Fruit fly (Drosophila melanogaster) whole organism, embryonic: ENCODE results near the gene CG44437.

ENCODE experiments used
- B-H2 ChIP-seq: fragments of 200-800 bp; sonication (Bioruptor generic); optimal IDR thresholded peaks from 2 replicates; lab custom pipeline; 2018; ENCODE audit warnings: missing biosample characterization, mild to moderate bottlenecking, missing genetic modification characterization
- CG10147 ChIP-seq: fragments of 200-800 bp; sonication (Bioruptor generic); optimal IDR thresholded peaks from 2 replicates; lab custom pipeline; 2019; ENCODE audit warnings: missing biosample characterization, mild to moderate bottlenecking, missing genetic modification characterization, moderate library complexity
- CG1024 ChIP-seq: fragments of 200-800 bp; sonication (Bioruptor generic); IDR thresholded peaks from 2 replicates; pipeline ENCODE4 v1.3.6; 2022; ENCODE audit warnings: missing biosample characterization, missing genetic modification characterization
- CG12659 ChIP-seq: fragments of 200-800 bp; sonication (Bioruptor generic); optimal IDR thresholded peaks from 3 replicates; lab custom pipeline; 2017; ENCODE audit warnings: mild to moderate bottlenecking, missing biosample characterization, missing genetic modification reagents, missing genetic modification characterization
- CG13296 ChIP-seq: fragments of 200-800 bp; sonication (Bioruptor generic); optimal IDR thresholded peaks from 3 replicates; lab custom pipeline; 2018; ENCODE audit warnings: missing biosample characterization, mild to moderate bottlenecking, missing genetic modification characterization
- CG13775 ChIP-seq: fragments of 200-800 bp; sonication (Bioruptor generic); optimal IDR thresholded peaks from 3 replicates; lab custom pipeline; 2017; ENCODE audit warnings: missing biosample characterization, mild to moderate bottlenecking, missing genetic modification characterization
- CG14014 ChIP-seq: fragments of 200-800 bp; sonication (Bioruptor generic); IDR thresholded peaks from 2 replicates; pipeline ENCODE4 v1.3.6; 2022; ENCODE audit warnings: missing biosample characterization, missing genetic modification characterization
- CG18476 ChIP-seq: fragments of 200-800 bp; sonication (Bioruptor generic); optimal IDR thresholded peaks from 2 replicates; lab custom pipeline; 2016; ENCODE audit warnings: missing biosample characterization, mild to moderate bottlenecking, missing genetic modification characterization
- CG30020 ChIP-seq: fragments of 200-800 bp; optimal IDR thresholded peaks from 2 replicates; lab custom pipeline; 2019; ENCODE audit warnings: missing biosample characterization, mild to moderate bottlenecking, missing genetic modification characterization, moderate library complexity
- CG31441 ChIP-seq: fragments of 200-800 bp; sonication (Bioruptor generic); IDR thresholded peaks from 2 replicates; pipeline ENCODE4 v1.3.6; 2022; ENCODE audit warnings: missing biosample characterization, missing genetic modification characterization
- CG3163 ChIP-seq: fragments of 200-800 bp; sonication (Bioruptor generic); optimal IDR thresholded peaks from 3 replicates; lab custom pipeline; 2016; ENCODE audit warnings: missing biosample characterization, missing genetic modification characterization
- CG4282 ChIP-seq: fragments of 200-800 bp; sonication (Bioruptor generic); optimal IDR thresholded peaks from 2 replicates; lab custom pipeline; 2016; ENCODE audit warnings: missing biosample characterization, missing genetic modification characterization
- CG4360 ChIP-seq: fragments of 200-800 bp; sonication (Bioruptor generic); IDR thresholded peaks from 2 replicates; pipeline ENCODE4 v1.3.6; 2022; ENCODE audit warnings: missing biosample characterization, missing genetic modification characterization
- CG4820 ChIP-seq: fragments of 200-800 bp; sonication (Bioruptor generic); optimal IDR thresholded peaks from 3 replicates; lab custom pipeline; 2016; ENCODE audit warnings: missing biosample characterization, missing genetic modification characterization
- CG7357 ChIP-seq: fragments of 200-800 bp; sonication (Bioruptor generic); IDR thresholded peaks from 3 replicates; pipeline ENCODE4 v1.3.6; 2022; ENCODE audit warnings: missing biosample characterization, missing genetic modification characterization
- CG8388 ChIP-seq: fragments of 200-800 bp; sonication (Bioruptor generic); optimal IDR thresholded peaks from 2 replicates; lab custom pipeline; 2019; ENCODE audit warnings: missing biosample characterization, mild to moderate bottlenecking, missing genetic modification characterization, moderate library complexity
- CG9215 ChIP-seq: fragments of 200-800 bp; sonication (Bioruptor generic); IDR thresholded peaks from 2 replicates; pipeline ENCODE4 v1.3.6; 2022; ENCODE audit warnings: missing biosample characterization, missing genetic modification characterization
- CG9797 ChIP-seq: fragments of 200-800 bp; sonication (Bioruptor generic); optimal IDR thresholded peaks from 3 replicates; lab custom pipeline; 2018; ENCODE audit warnings: missing biosample characterization, mild to moderate bottlenecking, missing genetic modification characterization
- CrebB ChIP-seq: fragments of 200-800 bp; sonication (Bioruptor generic); optimal IDR thresholded peaks from 3 replicates; lab custom pipeline; 2018; ENCODE audit warnings: missing biosample characterization, mild to moderate bottlenecking, missing genetic modification characterization
- E2f1 ChIP-seq: fragments of 200-800 bp; sonication (Bioruptor generic); IDR thresholded peaks from 2 replicates; pipeline ENCODE4 v1.3.6; 2022; ENCODE audit warnings: missing biosample characterization, missing genetic modification characterization
- ERR ChIP-seq: fragments of 200-800 bp; sonication (Bioruptor generic); optimal IDR thresholded peaks from 2 replicates; lab custom pipeline; 2016; ENCODE audit warnings: missing biosample characterization, missing genetic modification characterization
- HLH4C ChIP-seq: fragments of 200-800 bp; sonication (Bioruptor generic); IDR thresholded peaks from 3 replicates; pipeline ENCODE4 v1.3.6; 2022; ENCODE audit warnings: missing biosample characterization, missing genetic modification characterization; ENCODE audit not compliant: partially characterized antibody
- Jarid2 ChIP-seq: fragments of 200-800 bp; sonication (Bioruptor generic); optimal IDR thresholded peaks from 3 replicates; lab custom pipeline; 2017; ENCODE audit warnings: mild to moderate bottlenecking, missing biosample characterization, missing genetic modification reagents, missing genetic modification characterization
- Six4 ChIP-seq: fragments of 200-800 bp; sonication (Bioruptor generic); optimal IDR thresholded peaks from 2 replicates; lab custom pipeline; 2016; ENCODE audit warnings: missing biosample characterization, missing genetic modification characterization
- Sox102F ChIP-seq: fragments of 200-800 bp; sonication (Bioruptor generic); optimal IDR thresholded peaks from 2 replicates; lab custom pipeline; 2018; ENCODE audit warnings: missing biosample characterization, mild to moderate bottlenecking, missing genetic modification characterization, moderate library complexity
- Vsx1 ChIP-seq: fragments of 200-800 bp; sonication (Bioruptor generic); optimal IDR thresholded peaks from 2 replicates; lab custom pipeline; 2017; ENCODE audit warnings: missing biosample characterization, mild to moderate bottlenecking, missing genetic modification characterization, missing genetic modification reagents
- abd-A ChIP-seq: fragments of 200-800 bp; sonication (Bioruptor generic); optimal IDR thresholded peaks from 3 replicates; lab custom pipeline; 2019; ENCODE audit warnings: missing biosample characterization, mild to moderate bottlenecking, missing genetic modification characterization, moderate library complexity
- ash1 ChIP-seq: fragments of 200-800 bp; sonication (Bioruptor generic); optimal IDR thresholded peaks from 2 replicates; lab custom pipeline; 2018; ENCODE audit warnings: missing biosample characterization, mild to moderate bottlenecking, missing genetic modification characterization
- ato ChIP-seq: fragments of 200-800 bp; sonication (Bioruptor generic); IDR thresholded peaks from 2 replicates; pipeline ENCODE4 v1.3.6; 2022; ENCODE audit warnings: missing biosample characterization, missing genetic modification characterization; ENCODE audit not compliant: partially characterized antibody
- cato ChIP-seq: fragments of 200-800 bp; sonication (Bioruptor generic); optimal IDR thresholded peaks from 2 replicates; lab custom pipeline; 2016; ENCODE audit warnings: missing biosample characterization, missing genetic modification characterization, borderline replicate concordance
- caup ChIP-seq: fragments of 200-800 bp; sonication (Bioruptor generic); optimal IDR thresholded peaks from 3 replicates; lab custom pipeline; 2017; ENCODE audit warnings: missing biosample characterization, mild to moderate bottlenecking, missing genetic modification characterization, moderate library complexity; ENCODE audit not compliant: severe bottlenecking
- chm ChIP-seq: fragments of 200-800 bp; sonication (Bioruptor generic); IDR thresholded peaks from 2 replicates; pipeline ENCODE4 v1.3.6; 2022; ENCODE audit warnings: missing biosample characterization, missing genetic modification characterization
- fd102C ChIP-seq: fragments of 200-800 bp; sonication (Bioruptor generic); optimal IDR thresholded peaks from 2 replicates; lab custom pipeline; 2018; ENCODE audit warnings: missing biosample characterization, mild to moderate bottlenecking, missing genetic modification characterization, moderate library complexity
- gsb ChIP-seq: fragments of 200-800 bp; sonication (Bioruptor generic); IDR thresholded peaks from 2 replicates; pipeline ENCODE4 v1.3.6; 2022; ENCODE audit warnings: missing biosample characterization, missing genetic modification characterization
- kay ChIP-seq: fragments of 200-800 bp; sonication (Bioruptor generic); optimal IDR thresholded peaks from 2 replicates; lab custom pipeline; 2016; ENCODE audit warnings: missing biosample characterization, missing genetic modification characterization
- p53 ChIP-seq: fragments of 200-800 bp; sonication (Bioruptor generic); optimal IDR thresholded peaks from 2 replicates; lab custom pipeline; 2016; ENCODE audit warnings: missing biosample characterization, missing genetic modification characterization
- phol ChIP-seq: fragments of 200-800 bp; sonication (Bioruptor generic); optimal IDR thresholded peaks from 3 replicates; lab custom pipeline; 2018; ENCODE audit warnings: missing biosample characterization, mild to moderate bottlenecking, missing genetic modification characterization, moderate library complexity
- psq ChIP-seq: fragments of 200-800 bp; sonication (Bioruptor generic); optimal IDR thresholded peaks from 2 replicates; lab custom pipeline; 2017; ENCODE audit warnings: missing biosample characterization, missing genetic modification characterization
- run ChIP-seq: fragments of 200-800 bp; sonication (Bioruptor generic); optimal IDR thresholded peaks from 3 replicates; lab custom pipeline; 2018; ENCODE audit warnings: missing biosample characterization, mild to moderate bottlenecking, missing genetic modification characterization
- salm ChIP-seq: fragments of 200-800 bp; sonication (Bioruptor generic); optimal IDR thresholded peaks from 2 replicates; lab custom pipeline; 2018; ENCODE audit warnings: missing biosample characterization, mild to moderate bottlenecking, missing genetic modification characterization
- sc ChIP-seq, 3 experiments: fragments of >200 bp in 2 of 3; fragments of 200-800 bp in 1 of 3; sonication (Bioruptor generic) in 1 of 3; optimal IDR thresholded peaks; 2 replicates in 2 of 3; 3 replicates in 1 of 3; lab custom pipeline; 2017; ENCODE audit warnings: mild to moderate bottlenecking in 1 of 3, missing biosample characterization in 1 of 3, missing genetic modification characterization in 1 of 3, missing genetic modification reagents in 1 of 3
- sim ChIP-seq: fragments of 200-800 bp; sonication (Bioruptor generic); IDR thresholded peaks from 2 replicates; pipeline ENCODE4 v1.3.6; 2022; ENCODE audit warnings: missing biosample characterization, missing genetic modification characterization
- sima ChIP-seq: fragments of 200-800 bp; sonication (Bioruptor generic); optimal IDR thresholded peaks from 2 replicates; lab custom pipeline; 2016; ENCODE audit warnings: missing biosample characterization, missing genetic modification characterization
- sna ChIP-seq: fragments of 200-800 bp; sonication (Bioruptor generic); IDR thresholded peaks from 2 replicates; pipeline ENCODE4 v1.3.6; 2022; ENCODE audit warnings: missing biosample characterization, missing genetic modification characterization; ENCODE audit not compliant: partially characterized antibody
- so ChIP-seq: fragments of 200-800 bp; sonication (Bioruptor generic); IDR thresholded peaks from 3 replicates; pipeline ENCODE4 v1.3.6; 2022; ENCODE audit warnings: missing biosample characterization, missing genetic modification characterization
- unc-4 ChIP-seq: fragments of 200-800 bp; sonication (Bioruptor generic); IDR thresholded peaks from 2 replicates; pipeline ENCODE4 v1.3.6; 2022; ENCODE audit warnings: missing biosample characterization, missing genetic modification characterization; ENCODE audit not compliant: partially characterized antibody
- vnd ChIP-seq: fragments of 200-800 bp; sonication (Bioruptor generic); IDR thresholded peaks from 3 replicates; pipeline ENCODE4 v1.3.6; 2022; ENCODE audit warnings: missing biosample characterization, missing genetic modification characterization; ENCODE audit not compliant: partially characterized antibody
- zen2 ChIP-seq: fragments of 200-800 bp; sonication (Bioruptor generic); IDR thresholded peaks from 3 replicates; pipeline ENCODE4 v1.3.6; 2022; ENCODE audit warnings: missing biosample characterization, missing genetic modification characterization; ENCODE audit not compliant: partially characterized antibody

CG44437 gene

DNA sequence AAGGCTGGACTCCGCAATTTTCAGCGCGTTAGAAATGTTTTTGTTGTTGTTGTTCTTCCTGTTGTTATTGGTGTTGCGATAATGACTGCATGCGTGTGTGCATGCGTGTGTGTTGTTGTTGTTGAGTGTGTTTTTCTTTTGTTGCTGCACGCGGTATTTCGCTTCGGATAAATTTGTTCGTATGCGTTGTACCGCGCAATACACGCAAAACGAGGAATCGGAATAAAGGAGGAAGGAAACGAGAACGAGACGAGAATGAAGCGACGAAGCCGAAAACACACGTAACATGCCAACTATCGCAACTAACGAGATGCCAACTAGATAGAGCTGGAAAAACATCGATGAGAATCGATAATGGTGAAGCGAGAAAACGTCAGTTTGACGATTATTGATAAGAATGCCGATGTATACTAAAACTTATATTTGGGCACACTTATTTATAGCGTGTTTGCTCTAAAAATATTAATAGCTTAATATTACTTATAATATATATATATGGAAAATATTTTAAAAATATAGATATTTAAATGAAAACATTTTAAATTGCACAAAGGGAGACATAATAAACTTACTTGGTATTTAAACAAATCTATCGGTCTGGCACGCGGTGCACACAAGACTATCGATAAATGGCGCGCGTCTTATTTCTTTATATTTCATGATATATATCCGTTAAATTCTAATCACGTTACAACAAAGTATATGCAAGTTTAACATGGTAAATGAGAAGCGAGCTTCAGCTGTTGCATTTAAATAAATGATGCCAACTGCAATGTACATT is 9.5 kb upstream of the CG44437 start, which contains the start of gene sno (continued):
- TF ChIP-seq ash1 (GFP tag; lab: Kevin White, UChicago) (no peak), ERR (GFP tag; lab: Kevin White, UChicago) (no peak), cato (GFP tag; lab: Kevin White, UChicago) (no peak), CG14014 (GFP tag; lab: Robert Waterston, UW) (no peak), sim (GFP tag; lab: Robert Waterston, UW) (no peak), CG9797 (GFP tag; lab: Kevin White, UChicago) (peak; percentile 26), chm (GFP tag; lab: Robert Waterston, UW) (0 out of 2 replicates have a peak, but pooled peaks have one; percentile 14), E2f1 (GFP tag; lab: Robert Waterston, UW) (no peak), salm (no peak), sima (GFP tag; lab: Kevin White, UChicago) (no peak), Jarid2 (GFP tag; lab: Kevin White, UChicago) (peak; percentile 78), CG4820 (no peak), CG13296 (GFP tag; lab: Kevin White, UChicago) (no peak), Six4 (GFP tag; lab: Kevin White, UChicago) (no peak), CG3163 (GFP tag; lab: Kevin White, UChicago) (no peak), HLH4C (GFP tag; lab: Robert Waterston, UW) (peak; percentile 82), so (no peak), CG4282 (GFP tag; lab: Kevin White, UChicago) (no peak), CG18476 (GFP tag; lab: Kevin White, UChicago) (no peak), abd-A (tag; lab: Kevin White, UChicago) (no peak), CG8388 (GFP tag; lab: Kevin White, UChicago) (no peak), B-H2 (no peak), CG12659 (GFP tag; lab: Kevin White, UChicago) (peak; percentile 45), CrebB (tag; lab: Kevin White, UChicago) (peak; percentile 3), CG9215 (GFP tag; lab: Robert Waterston, UW) (no peak), phol (tag; lab: Kevin White, UChicago) (no peak), CG1024 (GFP tag; lab: Robert Waterston, UW) (no peak), ato (GFP tag; lab: Robert Waterston, UW) (peak; percentile 59; the same call in 1 of the 2 replicates), CG31441 (no peak), CG10147 (GFP tag; lab: Kevin White, UChicago) (no peak), kay (GFP tag; lab: Kevin White, UChicago) (no peak), unc-4 (GFP tag; lab: Robert Waterston, UW) (peak; percentile 78), CG13775 (GFP tag; lab: Kevin White, UChicago) (no peak), CG7357 (GFP tag; lab: Robert Waterston, UW) (no peak), vnd (GFP tag; lab: Robert Waterston, UW) (peak; percentile 79), caup (GFP tag; lab: Kevin White, UChicago) (no peak), Vsx1 (GFP tag; lab: Kevin White, UChicago) (no peak), Sox102F (GFP tag; lab: Kevin White, UChicago) (no peak), gsb (GFP tag; lab: Robert Waterston, UW) (no peak), psq (no peak), sc (optimal IDR thresholded peaks at IDR 0.05; lab: Kevin White, UChicago) (no peak), sc (GFP tag; optimal IDR thresholded peaks at IDR 0.05; lab: Kevin White, UChicago) (no peak), CG4360 (GFP tag; lab: Robert Waterston, UW) (peak; percentile 96), fd102C (GFP tag; lab: Kevin White, UChicago) (no peak), CG30020 (tag; lab: Kevin White, UChicago) (peak; percentile 23), run (no peak), zen2 (peak; percentile 64; the same call in 1 of the 3 replicates), p53 (GFP tag; lab: Kevin White, UChicago) (no peak), sna (peak; percentile 69; the same call in 1 of the 2 replicates)
